Worm (Caenorhabditis elegans): ENCODE data around the gene Y39B6A.7.

The Y39B6A.7 gene

ce11 chrV:19140495-19140894 lies 8.5 kb downstream of the Y39B6A.7 start, which contains the start of gene cpg-23:
cpg-23 (plus strand) TSS chrV:19140795.
- TF ChIP-seq nfya-1 (tag; optimal IDR thresholded peaks at IDR 0.05) (no peak), pag-3 (tag; optimal IDR thresholded peaks at IDR 0.05; ENCODE audit: borderline replicate concordance) (no peak), hlh-30 (tag; optimal IDR thresholded peaks at IDR 0.05; ENCODE audit: insufficient read depth) (no peak), ahr-1 (tag; optimal IDR thresholded peaks at IDR 0.05) (no peak), mec-3 (tag; optimal IDR thresholded peaks at IDR 0.05; ENCODE audit: borderline replicate concordance) (no peak), ceh-14 (tag; optimal IDR thresholded peaks at IDR 0.05) (no peak)

- TF ChIP-seq C08G9.2 (tag; optimal IDR thresholded peaks at IDR 0.05), result no peak
- no peak for TF ChIP-seq ceh-19 (GFP tag; optimal IDR thresholded peaks at IDR 0.05)
Observed at ce11 chrV:19136206-19136605, 12.8 kb downstream of the Y39B6A.7 start, which contains the start of gene Y39B6A.9. Y39B6A.9 (plus strand) TSS chrV:19136506.

- no peak for TF ChIP-seq fax-1 (tag; optimal IDR thresholded peaks at IDR 0.05)
- no peak for TF ChIP-seq tbx-7 (tag; optimal IDR thresholded peaks at IDR 0.05)
- no peak for TF ChIP-seq eyg-1 (tag; optimal IDR thresholded peaks at IDR 0.05)
- TF ChIP-seq syd-9 (tag; optimal IDR thresholded peaks at IDR 0.05), result no peak
- TF ChIP-seq nfya-1 (tag; optimal IDR thresholded peaks at IDR 0.05), result no peak
- no peak for TF ChIP-seq hlh-8 (tag; optimal IDR thresholded peaks at IDR 0.05)
- TF ChIP-seq ref-2 (tag; optimal IDR thresholded peaks at IDR 0.05), result no peak
- no peak for TF ChIP-seq npax-4 (tag; optimal IDR thresholded peaks at IDR 0.05)
- no peak for TF ChIP-seq pha-4 (tag; optimal IDR thresholded peaks at IDR 0.05)
- no peak for TF ChIP-seq Y22D7AL.16 (tag; optimal IDR thresholded peaks at IDR 0.05)
- no peak for TF ChIP-seq zip-5 (tag; optimal IDR thresholded peaks at IDR 0.05)
- no peak for TF ChIP-seq lin-11 (tag; optimal IDR thresholded peaks at IDR 0.05)
- no peak for TF ChIP-seq elt-2 (tag; optimal IDR thresholded peaks at IDR 0.05)
- no peak for TF ChIP-seq ceh-18 (tag; optimal IDR thresholded peaks at IDR 0.05)
- no peak for TF ChIP-seq pqm-1 (tag; optimal IDR thresholded peaks at IDR 0.05)
Observed at ce11 chrV:19133507-19133906, 15.4 kb downstream of the Y39B6A.7 start, which contains the start of gene Y39B6A.10. Y39B6A.10 (minus strand) TSS chrV:19133607.

ce11 chrV:19131848-19132401 lies 17.0 kb downstream of the Y39B6A.7 start:
- TF ChIP-seq ceh-48 (tag; optimal IDR thresholded peaks at IDR 0.05) (peak; percentile 24), lim-6 (tag; optimal IDR thresholded peaks at IDR 0.05) (no peak)

- TF ChIP-seq ceh-45 (GFP tag; IDR thresholded peaks at IDR 0.05) (0 out of 2 replicates have a peak, but pooled peaks have one; percentile 15), K09A11.1 (tag; optimal IDR thresholded peaks at IDR 0.05; ENCODE audit: insufficient read depth) (no peak), sox-4 (tag; optimal IDR thresholded peaks at IDR 0.05) (no peak), pha-4 (tag; optimal IDR thresholded peaks at IDR 0.05) (no peak)
Observed at ce11 chrV:19129497-19130212, 19.3 kb downstream of the Y39B6A.7 start.

ce11 chrV:19127225-19127624 lies 21.7 kb downstream of the Y39B6A.7 start, which contains the start of gene dyf-17:
dyf-17 (plus strand) TSS chrV:19127525.
- TF ChIP-seq hlh-8 (tag; optimal IDR thresholded peaks at IDR 0.05), result no peak
- TF ChIP-seq fkh-6 (tag; optimal IDR thresholded peaks at IDR 0.05), result no peak
- TF ChIP-seq npax-4 (tag; optimal IDR thresholded peaks at IDR 0.05), result no peak
- no peak for TF ChIP-seq gmeb-2 (tag; optimal IDR thresholded peaks at IDR 0.05)
- TF ChIP-seq hlh-6 (tag; optimal IDR thresholded peaks at IDR 0.05), result no peak
- no peak for TF ChIP-seq ceh-48 (tag; optimal IDR thresholded peaks at IDR 0.05)
- no peak for TF ChIP-seq ceh-19 (GFP tag; optimal IDR thresholded peaks at IDR 0.05)
- TF ChIP-seq lim-6 (tag; optimal IDR thresholded peaks at IDR 0.05), result no peak
